Fruit fly (Drosophila melanogaster) whole organism, embryonic: ENCODE data around the gene Tmtc4.
A peak's percentile ranks its signal among the peaks of the same experiment; 100 is the strongest.

ENCODE experiments used
- Ada2b ChIP-seq: fragments of 200-800 bp; sonication (Bioruptor generic); IDR thresholded peaks from 2 replicates; pipeline ENCODE4 v1.3.6; 2022; ENCODE audit warnings: missing biosample characterization, missing genetic modification characterization
- CG11504 ChIP-seq: fragments of 200-800 bp; sonication (Bioruptor generic); optimal IDR thresholded peaks from 3 replicates; lab custom pipeline; 2019; ENCODE audit warnings: missing biosample characterization, mild to moderate bottlenecking, missing genetic modification characterization, moderate library complexity
- CG11560 ChIP-seq: fragments of 200-800 bp; sonication (Bioruptor generic); IDR thresholded peaks from 3 replicates; pipeline ENCODE4 v1.3.6; 2022; ENCODE audit warnings: missing biosample characterization, missing genetic modification characterization
- CG11695 ChIP-seq: fragments of 200-800 bp; sonication (Bioruptor generic); IDR thresholded peaks from 3 replicates; pipeline ENCODE4 v1.3.6; 2022; ENCODE audit warnings: missing biosample characterization, missing genetic modification characterization
- CG12659 ChIP-seq: fragments of 200-800 bp; sonication (Bioruptor generic); optimal IDR thresholded peaks from 3 replicates; lab custom pipeline; 2017; ENCODE audit warnings: mild to moderate bottlenecking, missing biosample characterization, missing genetic modification reagents, missing genetic modification characterization
- CG13894 ChIP-seq: fragments of 200-800 bp; sonication (Bioruptor generic); optimal IDR thresholded peaks from 3 replicates; lab custom pipeline; 2018; ENCODE audit warnings: missing biosample characterization, mild to moderate bottlenecking, missing genetic modification characterization, moderate library complexity
- CG1529 ChIP-seq: fragments of 200-800 bp; sonication (Bioruptor generic); optimal IDR thresholded peaks from 3 replicates; lab custom pipeline; 2018; ENCODE audit warnings: missing biosample characterization, missing genetic modification characterization
- CG15601 ChIP-seq: fragments of 200-800 bp; sonication (Bioruptor generic); optimal IDR thresholded peaks from 3 replicates; lab custom pipeline; 2019; ENCODE audit warnings: missing biosample characterization, mild to moderate bottlenecking, missing genetic modification characterization, moderate library complexity
- CG16779 ChIP-seq: fragments of 200-800 bp; sonication (Bioruptor generic); IDR thresholded peaks from 2 replicates; pipeline ENCODE4 v1.3.6; 2022; ENCODE audit warnings: missing biosample characterization, missing genetic modification characterization
- CG17186 ChIP-seq: fragments of 200-800 bp; sonication (Bioruptor generic); optimal IDR thresholded peaks from 3 replicates; lab custom pipeline; 2017; ENCODE audit warnings: missing biosample characterization, missing genetic modification reagents, missing genetic modification characterization
- CG2129 ChIP-seq: fragments of 200-800 bp; sonication (Bioruptor generic); IDR thresholded peaks from 2 replicates; pipeline ENCODE4 v1.3.6; 2022; ENCODE audit warnings: missing biosample characterization, missing genetic modification characterization; ENCODE audit not compliant: partially characterized antibody
- CG2202 ChIP-seq: fragments of 200-800 bp; sonication (Bioruptor generic); optimal IDR thresholded peaks from 2 replicates; lab custom pipeline; 2018; ENCODE audit warnings: missing biosample characterization, mild to moderate bottlenecking, missing genetic modification characterization
- CG3163 ChIP-seq: fragments of 200-800 bp; sonication (Bioruptor generic); optimal IDR thresholded peaks from 3 replicates; lab custom pipeline; 2016; ENCODE audit warnings: missing biosample characterization, missing genetic modification characterization
- CG32767 ChIP-seq: fragments of 200-800 bp; sonication (Bioruptor generic); IDR thresholded peaks from 2 replicates; pipeline ENCODE4 v1.3.6; 2022; ENCODE audit warnings: missing biosample characterization, missing genetic modification characterization
- CG34224 ChIP-seq: fragments of 200-800 bp; sonication (Bioruptor generic); IDR thresholded peaks from 3 replicates; pipeline ENCODE4 v1.3.6; 2022; ENCODE audit warnings: missing biosample characterization, missing genetic modification characterization; ENCODE audit not compliant: partially characterized antibody
- CG3838 ChIP-seq: fragments of 200-800 bp; sonication (Bioruptor generic); optimal IDR thresholded peaks from 3 replicates; lab custom pipeline; 2016; ENCODE audit warnings: missing biosample characterization, missing genetic modification characterization
- CG42726 ChIP-seq: fragments of 200-800 bp; sonication (Bioruptor generic); IDR thresholded peaks from 2 replicates; pipeline ENCODE4 v1.3.6; 2022; ENCODE audit warnings: missing biosample characterization, missing genetic modification characterization; ENCODE audit not compliant: partially characterized antibody
- CG4854 ChIP-seq: fragments of 200-800 bp; sonication (Bioruptor generic); optimal IDR thresholded peaks from 2 replicates; lab custom pipeline; 2016; ENCODE audit warnings: missing biosample characterization, missing genetic modification characterization, inconsistent platforms
- CG6689 ChIP-seq: fragments of 200-800 bp; sonication (Bioruptor generic); IDR thresholded peaks from 2 replicates; pipeline ENCODE4 v1.3.6; 2022; ENCODE audit warnings: missing biosample characterization, missing genetic modification characterization
- CG8765 ChIP-seq: fragments of 200-800 bp; sonication (Bioruptor generic); IDR thresholded peaks from 2 replicates; pipeline ENCODE4 v1.3.6; 2022; ENCODE audit warnings: missing biosample characterization, missing genetic modification characterization
- CG9817 ChIP-seq: fragments of 200-800 bp; sonication (Bioruptor generic); optimal IDR thresholded peaks from 2 replicates; lab custom pipeline; 2018; ENCODE audit warnings: missing biosample characterization, mild to moderate bottlenecking, missing genetic modification characterization, moderate library complexity
- CHES-1-like ChIP-seq: fragments of 200-800 bp; sonication (Bioruptor generic); optimal IDR thresholded peaks from 2 replicates; lab custom pipeline; 2016; ENCODE audit warnings: missing biosample characterization, missing genetic modification characterization
- D19A ChIP-seq: fragments of 200-800 bp; optimal IDR thresholded peaks from 3 replicates; lab custom pipeline; 2019; ENCODE audit warnings: missing biosample characterization, mild to moderate bottlenecking, missing genetic modification characterization, moderate library complexity
- E2f2 ChIP-seq: fragments of 200-800 bp; sonication (Bioruptor generic); IDR thresholded peaks from 2 replicates; pipeline ENCODE4 v1.3.6; 2022; ENCODE audit warnings: missing biosample characterization, missing genetic modification characterization
- Ets97D ChIP-seq: fragments of 200-800 bp; sonication (Bioruptor generic); optimal IDR thresholded peaks from 3 replicates; lab custom pipeline; 2016; ENCODE audit warnings: missing biosample characterization, missing genetic modification characterization
- Hand ChIP-seq: fragments of 200-800 bp; sonication (Bioruptor generic); optimal IDR thresholded peaks from 2 replicates; lab custom pipeline; 2017; ENCODE audit warnings: mild to moderate bottlenecking, missing biosample characterization, missing genetic modification reagents, missing genetic modification characterization
- HmgZ ChIP-seq: fragments of 200-800 bp; sonication (Bioruptor generic); optimal IDR thresholded peaks from 2 replicates; lab custom pipeline; 2018; ENCODE audit warnings: missing biosample characterization, mild to moderate bottlenecking, missing genetic modification characterization
- Hr78 ChIP-seq, 2 experiments: fragments of 200-800 bp in 1 of 2; fragments of >200 bp in 1 of 2; sonication (Bioruptor generic) in 1 of 2; optimal IDR thresholded peaks; 2 replicates each; lab custom pipeline; 2017 to 2019; ENCODE audit warnings: missing biosample characterization in 2 of 2, missing genetic modification characterization in 2 of 2, mild to moderate bottlenecking in 1 of 2, moderate library complexity in 1 of 2
- MESR4 ChIP-seq: fragments of 200-800 bp; sonication (Bioruptor generic); optimal IDR thresholded peaks from 2 replicates; lab custom pipeline; 2018; ENCODE audit warnings: missing biosample characterization, mild to moderate bottlenecking, missing genetic modification characterization, moderate library complexity
- Opbp ChIP-seq: fragments of 200-800 bp; sonication (Bioruptor generic); IDR thresholded peaks from 3 replicates; pipeline ENCODE4 v1.3.6; 2022; ENCODE audit warnings: missing biosample characterization, missing genetic modification characterization; ENCODE audit not compliant: partially characterized antibody
- Pdp1 ChIP-seq, 2 experiments: fragments of 200-800 bp; sonication (Bioruptor generic); optimal IDR thresholded peaks; 3 replicates each; lab custom pipeline; 2016; ENCODE audit warnings: missing biosample characterization in 2 of 2, missing genetic modification characterization in 2 of 2, mild to moderate bottlenecking in 1 of 2, moderate library complexity in 1 of 2
- Ravus ChIP-seq: fragments of 200-800 bp; sonication (Bioruptor generic); IDR thresholded peaks from 2 replicates; pipeline ENCODE4 v1.3.6; 2022; ENCODE audit warnings: missing biosample characterization, missing genetic modification characterization
- Spps ChIP-seq: fragments of 200-800 bp; sonication (Bioruptor generic); optimal IDR thresholded peaks from 2 replicates; lab custom pipeline; 2018; ENCODE audit warnings: missing biosample characterization, mild to moderate bottlenecking, missing genetic modification characterization
- Sry-δ ChIP-seq: fragments of 200-800 bp; sonication (Bioruptor generic); optimal IDR thresholded peaks from 2 replicates; lab custom pipeline; 2016; ENCODE audit warnings: missing biosample characterization, missing genetic modification characterization
- ac ChIP-seq: fragments of 200-800 bp; sonication (Bioruptor generic); optimal IDR thresholded peaks from 3 replicates; lab custom pipeline; 2017; ENCODE audit warnings: missing biosample characterization, mild to moderate bottlenecking, missing genetic modification characterization
- bab2 ChIP-seq: fragments of 200-800 bp; sonication (Bioruptor generic); optimal IDR thresholded peaks from 2 replicates; lab custom pipeline; 2016; ENCODE audit warnings: missing biosample characterization, missing genetic modification characterization
- br ChIP-seq: fragments of >200 bp; optimal IDR thresholded peaks from 2 replicates; lab custom pipeline; 2017
- gcm2 ChIP-seq: fragments of 200-800 bp; sonication (Bioruptor generic); optimal IDR thresholded peaks from 2 replicates; lab custom pipeline; 2016; ENCODE audit warnings: missing biosample characterization, missing genetic modification characterization
- peb ChIP-seq: fragments of 200-800 bp; sonication (Bioruptor generic); IDR thresholded peaks from 2 replicates; pipeline ENCODE4 v1.3.6; 2022; ENCODE audit warnings: missing biosample characterization, missing genetic modification characterization
- ranshi ChIP-seq: fragments of 200-800 bp; sonication (Bioruptor generic); IDR thresholded peaks from 2 replicates; pipeline ENCODE4 v1.3.6; 2022; ENCODE audit warnings: missing biosample characterization, missing genetic modification characterization
- seq ChIP-seq: fragments of 200-800 bp; sonication (Bioruptor generic); IDR thresholded peaks from 2 replicates; pipeline ENCODE4 v1.3.6; 2022; ENCODE audit warnings: missing biosample characterization, missing genetic modification characterization
- sim ChIP-seq: fragments of 200-800 bp; sonication (Bioruptor generic); IDR thresholded peaks from 2 replicates; pipeline ENCODE4 v1.3.6; 2022; ENCODE audit warnings: missing biosample characterization, missing genetic modification characterization
- sob ChIP-seq: fragments of 200-800 bp; sonication (Bioruptor generic); IDR thresholded peaks from 2 replicates; pipeline ENCODE4 v1.3.6; 2022; ENCODE audit warnings: missing biosample characterization, missing genetic modification characterization
- ssp ChIP-seq: fragments of 200-800 bp; sonication (Bioruptor generic); IDR thresholded peaks from 2 replicates; pipeline ENCODE4 v1.3.6; 2022; ENCODE audit warnings: missing biosample characterization, missing genetic modification characterization
- tna ChIP-seq: fragments of 200-800 bp; sonication (Bioruptor generic); IDR thresholded peaks from 2 replicates; pipeline ENCODE4 v1.3.6; 2022; ENCODE audit warnings: missing biosample characterization, missing genetic modification characterization; ENCODE audit not compliant: partially characterized antibody
- unpg ChIP-seq: fragments of 200-800 bp; sonication (Bioruptor generic); optimal IDR thresholded peaks from 3 replicates; lab custom pipeline; 2018; ENCODE audit warnings: missing biosample characterization, mild to moderate bottlenecking, missing genetic modification characterization, moderate library complexity
- vnd ChIP-seq: fragments of 200-800 bp; sonication (Bioruptor generic); IDR thresholded peaks from 3 replicates; pipeline ENCODE4 v1.3.6; 2022; ENCODE audit warnings: missing biosample characterization, missing genetic modification characterization; ENCODE audit not compliant: partially characterized antibody
- zen2 ChIP-seq: fragments of 200-800 bp; sonication (Bioruptor generic); IDR thresholded peaks from 3 replicates; pipeline ENCODE4 v1.3.6; 2022; ENCODE audit warnings: missing biosample characterization, missing genetic modification characterization; ENCODE audit not compliant: partially characterized antibody

Gene Tmtc4

dm6 chr3R:15356645-15357431 is 5.8 kb downstream of the Tmtc4 start, which contains the start of the genes Atg4b and Hibch (continued):
- peak; percentile 8 for TF ChIP-seq Sry-δ (GFP tag; lab: Kevin White, UChicago)
- peak; percentile 29; the same call in 1 of the 2 replicates for TF ChIP-seq peb (GFP tag; lab: Robert Waterston, UW)
- TF ChIP-seq CG11560 (tag; lab: Robert Waterston, UW): peak; percentile 49; the same call in 2 of the 3 replicates
- no peak for TF ChIP-seq vnd (GFP tag; lab: Robert Waterston, UW)
- no peak for TF ChIP-seq CG2129
- TF ChIP-seq ssp (GFP tag; lab: Robert Waterston, UW): peak; percentile 75
- peak; percentile 94 for TF ChIP-seq CG6689 (GFP tag; lab: Robert Waterston, UW)
- peak; percentile 65 for TF ChIP-seq Spps
- TF ChIP-seq bab2: no peak
- no peak for TF ChIP-seq CG34224
- no peak for TF ChIP-seq Hr78 (GFP tag; optimal IDR thresholded peaks at IDR 0.05; lab: Kevin White, UChicago)
- peak; percentile 60 for TF ChIP-seq E2f2
- TF ChIP-seq ranshi (GFP tag; lab: Robert Waterston, UW): peak; percentile 77
- TF ChIP-seq Opbp: no peak
- TF ChIP-seq CG32767 (GFP tag; lab: Robert Waterston, UW): peak; percentile 59; the same call in 1 of the 2 replicates
- peak; percentile 8 for TF ChIP-seq Ets97D (GFP tag; lab: Kevin White, UChicago)
- no peak for TF ChIP-seq CG3838
- TF ChIP-seq CG4854 (GFP tag; lab: Kevin White, UChicago): peak; percentile 16
- TF ChIP-seq CG11504 (tag; lab: Kevin White, UChicago): no peak
- peak; percentile 79 for TF ChIP-seq CG15601 (tag; lab: Kevin White, UChicago)
- peak; percentile 49 to 100 for TF ChIP-seq Pdp1 (GFP tag; optimal IDR thresholded peaks at IDR 0.05; lab: Kevin White, UChicago)
- peak; percentile 68 for TF ChIP-seq seq (GFP tag; lab: Robert Waterston, UW)
- TF ChIP-seq MESR4 (GFP tag; lab: Kevin White, UChicago): peak; percentile 79
- TF ChIP-seq Hand (GFP tag; lab: Kevin White, UChicago): peak; percentile 57
- TF ChIP-seq CG12659 (GFP tag; lab: Kevin White, UChicago): peak; percentile 94
- TF ChIP-seq CG17186 (GFP tag; lab: Kevin White, UChicago): peak; percentile 37
- no peak for TF ChIP-seq br (lab: Kevin White, UChicago)
- TF ChIP-seq Ravus (GFP tag; lab: Robert Waterston, UW): 0 out of 2 replicates have a peak, but pooled peaks have one; percentile 13
- TF ChIP-seq CHES-1-like (GFP tag; lab: Kevin White, UChicago): peak; percentile 5
- peak; percentile 59; the same call in 1 of the 2 replicates for TF ChIP-seq CG8765 (GFP tag; lab: Robert Waterston, UW)
- peak; percentile 79 for TF ChIP-seq Ada2b (GFP tag; lab: Robert Waterston, UW)
- peak; percentile 48 for TF ChIP-seq CG2202 (tag; lab: Kevin White, UChicago)
- peak; percentile 90 for TF ChIP-seq CG9817 (tag; lab: Kevin White, UChicago)
- 0 out of 2 replicates have a peak, but pooled peaks have one; percentile 27 for TF ChIP-seq CG16779 (GFP tag; lab: Robert Waterston, UW)
- no peak for TF ChIP-seq CG3163
- no peak for TF ChIP-seq D19A (tag; lab: Kevin White, UChicago)
- no peak for TF ChIP-seq zen2 (GFP tag; lab: Robert Waterston, UW)
- TF ChIP-seq CG11695 (GFP tag; lab: Robert Waterston, UW): no peak; the same call in 1 of the 3 replicates
- TF ChIP-seq unpg (GFP tag; lab: Kevin White, UChicago): peak; percentile 80
- TF ChIP-seq CG13894 (tag; lab: Kevin White, UChicago): no peak
- TF ChIP-seq sob: peak; percentile 83
- TF ChIP-seq sim (GFP tag; lab: Robert Waterston, UW): no peak
- TF ChIP-seq CG1529: no peak
- peak; percentile 14 for TF ChIP-seq ac (GFP tag; lab: Kevin White, UChicago)
- TF ChIP-seq HmgZ: peak; percentile 77
- peak; percentile 64 for TF ChIP-seq CG42726 (GFP tag; lab: Robert Waterston, UW)
- peak; percentile 4 for TF ChIP-seq gcm2 (GFP tag; lab: Kevin White, UChicago)
- TF ChIP-seq tna (GFP tag; lab: Robert Waterston, UW): no peak
